Fruit fly (Drosophila melanogaster) whole organism, prepupa: Measurements from ENCODE around the gene dachs.

Experiments
- CG10631 ChIP-seq: fragments of 200-800 bp; sonication (Bioruptor generic); optimal IDR thresholded peaks from 2 replicates; lab custom pipeline; 2016; ENCODE audit warnings: missing biosample characterization, missing genetic modification characterization
- CG10669 ChIP-seq: fragments of 200-800 bp; sonication (Bioruptor generic); optimal IDR thresholded peaks from 3 replicates; lab custom pipeline; 2018; ENCODE audit warnings: missing biosample characterization, mild to moderate bottlenecking, missing genetic modification characterization, moderate library complexity
- CG11294 ChIP-seq: fragments of 200-800 bp; sonication (Bioruptor generic); IDR thresholded peaks from 2 replicates; pipeline ENCODE4 v1.3.6; 2022; ENCODE audit warnings: missing biosample characterization, missing genetic modification characterization
- CG15336 ChIP-seq: fragments of 200-800 bp; sonication (Bioruptor generic); IDR thresholded peaks from 2 replicates; pipeline ENCODE4 v1.3.6; 2022; ENCODE audit warnings: missing biosample characterization, missing genetic modification characterization
- CG1621 ChIP-seq: fragments of 200-800 bp; sonication (Bioruptor generic); optimal IDR thresholded peaks from 3 replicates; lab custom pipeline; 2018; ENCODE audit warnings: missing biosample characterization, mild to moderate bottlenecking, missing genetic modification characterization
- CG16779 ChIP-seq: fragments of 200-800 bp; sonication (Bioruptor generic); optimal IDR thresholded peaks from 3 replicates; lab custom pipeline; 2017; ENCODE audit warnings: missing biosample characterization, mild to moderate bottlenecking, missing genetic modification characterization
- CG3032 ChIP-seq: fragments of 200-800 bp; optimal IDR thresholded peaks from 2 replicates; lab custom pipeline; 2019; ENCODE audit warnings: missing biosample characterization, mild to moderate bottlenecking, missing genetic modification characterization, moderate library complexity
- CG31627 ChIP-seq: fragments of 200-800 bp; sonication (Bioruptor generic); optimal IDR thresholded peaks from 3 replicates; lab custom pipeline; 2016; ENCODE audit warnings: missing biosample characterization, missing genetic modification characterization
- CG32006 ChIP-seq: fragments of 200-800 bp; sonication (Bioruptor generic); optimal IDR thresholded peaks from 3 replicates; lab custom pipeline; 2017; ENCODE audit warnings: missing biosample characterization, mild to moderate bottlenecking, missing genetic modification characterization
- CG34406 ChIP-seq: fragments of 200-800 bp; sonication (Bioruptor generic); optimal IDR thresholded peaks from 3 replicates; lab custom pipeline; 2016; ENCODE audit warnings: missing biosample characterization, missing genetic modification characterization
- CG3919 ChIP-seq: fragments of 200-800 bp; sonication (Bioruptor generic); optimal IDR thresholded peaks from 3 replicates; lab custom pipeline; 2016; ENCODE audit warnings: missing biosample characterization, missing genetic modification characterization
- CG4318 ChIP-seq: fragments of 200-800 bp; sonication (Bioruptor generic); optimal IDR thresholded peaks from 3 replicates; lab custom pipeline; 2017; ENCODE audit warnings: missing biosample characterization, mild to moderate bottlenecking, missing genetic modification characterization
- CG6163 ChIP-seq: fragments of 200-800 bp; sonication (Bioruptor generic); IDR thresholded peaks from 3 replicates; pipeline ENCODE4 v1.3.6; 2022; ENCODE audit warnings: missing biosample characterization, missing genetic modification characterization
- CG6276 ChIP-seq: fragments of 200-800 bp; sonication (Bioruptor generic); optimal IDR thresholded peaks from 2 replicates; lab custom pipeline; 2017; ENCODE audit warnings: missing biosample characterization, mild to moderate bottlenecking, missing genetic modification characterization
- CG6808 ChIP-seq: fragments of 200-800 bp; sonication (Bioruptor generic); optimal IDR thresholded peaks from 3 replicates; lab custom pipeline; 2017; ENCODE audit warnings: missing biosample characterization, missing genetic modification characterization, mild to moderate bottlenecking, moderate library complexity, missing genetic modification reagents
- CG7368 ChIP-seq: fragments of 200-800 bp; sonication (Bioruptor generic); optimal IDR thresholded peaks from 3 replicates; lab custom pipeline; 2016; ENCODE audit warnings: missing biosample characterization, missing genetic modification characterization
- CG8632 ChIP-seq: fragments of 200-800 bp; sonication (Bioruptor generic); optimal IDR thresholded peaks from 3 replicates; lab custom pipeline; 2016; ENCODE audit warnings: missing biosample characterization, missing genetic modification characterization
- Eip75B ChIP-seq: fragments of 200-800 bp; sonication (Bioruptor generic); optimal IDR thresholded peaks from 3 replicates; lab custom pipeline; 2016; ENCODE audit warnings: missing biosample characterization, missing genetic modification characterization
- Eip78C ChIP-seq: fragments of 200-800 bp; sonication (Bioruptor generic); peaks from one replicate; lab custom pipeline; 2016; ENCODE audit warnings: missing biosample characterization, missing genetic modification characterization
- Eip93F ChIP-seq: fragments of 200-800 bp; sonication (Bioruptor generic); optimal IDR thresholded peaks from 2 replicates; lab custom pipeline; 2016; ENCODE audit warnings: missing biosample characterization, mild to moderate bottlenecking, missing genetic modification characterization
- Ets21C ChIP-seq: fragments of 200-800 bp; sonication (Bioruptor generic); optimal IDR thresholded peaks from 3 replicates; lab custom pipeline; 2016; ENCODE audit warnings: missing biosample characterization, missing genetic modification characterization
- Ets96B ChIP-seq: fragments of 200-800 bp; optimal IDR thresholded peaks from 2 replicates; lab custom pipeline; 2019; ENCODE audit warnings: missing biosample characterization, mild to moderate bottlenecking, missing genetic modification characterization, moderate library complexity
- Hr39 ChIP-seq: fragments of 200-800 bp; sonication (Bioruptor generic); optimal IDR thresholded peaks from 2 replicates; lab custom pipeline; 2016; ENCODE audit warnings: missing biosample characterization, missing genetic modification characterization
- Hr4 ChIP-seq: fragments of 200-800 bp; sonication (Bioruptor generic); optimal IDR thresholded peaks from 3 replicates; lab custom pipeline; 2016; ENCODE audit warnings: missing biosample characterization, missing genetic modification characterization
- Lpt ChIP-seq: fragments of 200-800 bp; sonication (Bioruptor generic); optimal IDR thresholded peaks from 3 replicates; lab custom pipeline; 2016; ENCODE audit warnings: missing biosample characterization, missing genetic modification characterization
- Met ChIP-seq: fragments of 200-800 bp; sonication (Bioruptor generic); optimal IDR thresholded peaks from 3 replicates; lab custom pipeline; 2016; ENCODE audit warnings: missing biosample characterization, missing genetic modification characterization
- OdsH ChIP-seq: fragments of 200-800 bp; sonication (Bioruptor generic); optimal IDR thresholded peaks from 3 replicates; lab custom pipeline; 2016; ENCODE audit warnings: missing biosample characterization, missing genetic modification characterization
- Sox102F ChIP-seq: fragments of 200-800 bp; sonication (Bioruptor generic); optimal IDR thresholded peaks from 2 replicates; lab custom pipeline; 2016; ENCODE audit warnings: missing biosample characterization, mild to moderate bottlenecking, missing genetic modification characterization
- achi ChIP-seq: fragments of 200-800 bp; sonication (Bioruptor generic); optimal IDR thresholded peaks from 3 replicates; lab custom pipeline; 2016; ENCODE audit warnings: missing biosample characterization, missing genetic modification characterization
- acj6 ChIP-seq: fragments of 200-800 bp; sonication (Bioruptor generic); optimal IDR thresholded peaks from 3 replicates; lab custom pipeline; 2016; ENCODE audit warnings: missing biosample characterization, missing genetic modification characterization
- cyc ChIP-seq: fragments of 200-800 bp; sonication (Bioruptor generic); optimal IDR thresholded peaks from 3 replicates; lab custom pipeline; 2016; ENCODE audit warnings: missing biosample characterization, missing genetic modification characterization
- dac ChIP-seq: fragments of 200-800 bp; sonication (Bioruptor generic); optimal IDR thresholded peaks from 2 replicates; lab custom pipeline; 2017; ENCODE audit warnings: missing biosample characterization, mild to moderate bottlenecking, missing genetic modification characterization
- eg ChIP-seq: fragments of 200-800 bp; sonication (Bioruptor generic); IDR thresholded peaks from 3 replicates; pipeline ENCODE4 v1.3.6; 2022; ENCODE audit warnings: missing biosample characterization, missing genetic modification characterization
- esn ChIP-seq: fragments of 200-800 bp; sonication (Bioruptor generic); optimal IDR thresholded peaks from 2 replicates; lab custom pipeline; 2016; ENCODE audit warnings: missing biosample characterization, mild to moderate bottlenecking, missing genetic modification characterization, moderate library complexity
- fd59A ChIP-seq: fragments of 200-800 bp; sonication (Bioruptor generic); optimal IDR thresholded peaks from 2 replicates; lab custom pipeline; 2017; ENCODE audit warnings: missing biosample characterization, mild to moderate bottlenecking, missing genetic modification characterization, missing genetic modification reagents
- fd85E ChIP-seq: fragments of 200-800 bp; sonication (Bioruptor generic); optimal IDR thresholded peaks from 3 replicates; lab custom pipeline; 2016; ENCODE audit warnings: missing biosample characterization, missing genetic modification characterization
- fkh ChIP-seq: fragments of 200-800 bp; sonication (Bioruptor generic); optimal IDR thresholded peaks from 3 replicates; lab custom pipeline; 2017; ENCODE audit warnings: missing biosample characterization, mild to moderate bottlenecking, missing genetic modification characterization, moderate library complexity
- lz ChIP-seq: fragments of 200-800 bp; sonication (Bioruptor generic); optimal IDR thresholded peaks from 3 replicates; lab custom pipeline; 2016; ENCODE audit warnings: missing biosample characterization, missing genetic modification characterization
- net ChIP-seq: fragments of 200-800 bp; sonication (Bioruptor generic); optimal IDR thresholded peaks from 3 replicates; lab custom pipeline; 2016; ENCODE audit warnings: missing biosample characterization, missing genetic modification characterization
- pdm3 ChIP-seq: fragments of 200-800 bp; sonication (Bioruptor generic); optimal IDR thresholded peaks from 3 replicates; lab custom pipeline; 2016; ENCODE audit warnings: missing biosample characterization, missing genetic modification characterization
- spab ChIP-seq: fragments of 200-800 bp; sonication (Bioruptor generic); optimal IDR thresholded peaks from 2 replicates; lab custom pipeline; 2017; ENCODE audit warnings: missing biosample characterization, mild to moderate bottlenecking, missing genetic modification characterization, missing genetic modification reagents
- ss ChIP-seq, 2 experiments: fragments of 200-800 bp; sonication (Bioruptor generic); optimal IDR thresholded peaks; 2 replicates in 1 of 2; 3 replicates in 1 of 2; lab custom pipeline; 2017 to 2018; ENCODE audit warnings: mild to moderate bottlenecking in 2 of 2, missing biosample characterization in 2 of 2, missing genetic modification characterization in 2 of 2, moderate library complexity in 1 of 2
- svp ChIP-seq: fragments of 200-800 bp; sonication (Bioruptor generic); peaks from one replicate; lab custom pipeline; 2016; ENCODE audit warnings: missing biosample characterization, missing genetic modification characterization
- topi ChIP-seq: fragments of 200-800 bp; sonication (Bioruptor generic); optimal IDR thresholded peaks from 3 replicates; lab custom pipeline; 2016; ENCODE audit warnings: missing biosample characterization, missing genetic modification characterization
- vri ChIP-seq: fragments of 200-800 bp; sonication (Bioruptor generic); optimal IDR thresholded peaks from 3 replicates; lab custom pipeline; 2016; ENCODE audit warnings: missing biosample characterization, mild to moderate bottlenecking, missing genetic modification characterization

Gene dachs

DNA sequence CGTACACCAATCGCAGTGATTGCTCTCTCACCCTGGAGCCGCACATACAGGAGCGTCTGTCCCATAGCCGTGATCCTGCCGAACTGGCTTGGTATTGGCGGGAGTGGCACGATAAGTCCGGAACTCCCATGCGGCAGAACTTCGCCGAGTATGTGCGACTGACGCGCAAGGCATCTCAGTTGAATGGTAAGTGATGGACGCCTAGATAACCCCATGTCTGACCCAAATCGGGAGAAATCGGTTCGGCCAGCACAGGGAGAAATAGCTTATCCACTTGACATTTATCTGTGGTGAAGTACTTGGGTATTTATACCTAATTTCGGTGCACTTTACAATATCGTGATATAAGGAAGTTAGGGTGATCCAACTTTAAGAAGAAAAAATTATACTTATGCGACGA, 56.2 kb downstream of the dachs start:
- TF ChIP-seq Ets21C (GFP tag; lab: Kevin White, UChicago) (no peak), svp (GFP tag; lab: Kevin White, UChicago) (peak; percentile 94)

DNA sequence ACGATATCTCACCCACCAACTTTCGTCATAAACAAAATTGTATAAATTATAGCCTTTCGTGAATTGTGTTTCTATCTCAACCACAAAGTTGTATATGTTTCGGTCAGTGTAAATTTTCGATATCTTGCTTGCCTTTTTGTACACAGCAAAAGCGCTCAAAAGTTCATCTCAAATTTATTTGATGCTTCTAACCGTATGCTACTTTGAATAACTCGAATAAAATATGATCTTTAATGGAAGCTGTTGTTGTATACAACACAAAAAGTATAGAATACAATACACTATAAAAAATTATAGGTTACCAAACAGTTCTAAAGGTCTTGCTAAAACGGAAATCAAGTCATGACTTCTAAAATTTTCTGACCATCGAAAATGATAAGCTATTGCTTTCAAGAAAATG, 58.4 kb downstream of the dachs start:
- TF ChIP-seq topi (GFP tag; lab: Kevin White, UChicago) (no peak), dac (GFP tag; lab: Kevin White, UChicago) (no peak), CG7368 (GFP tag; lab: Kevin White, UChicago) (no peak), CG4318 (GFP tag; lab: Kevin White, UChicago) (no peak), spab (GFP tag; lab: Kevin White, UChicago) (no peak), Ets21C (GFP tag; lab: Kevin White, UChicago) (no peak), Hr4 (GFP tag; lab: Kevin White, UChicago) (no peak), Eip93F (no peak), CG8632 (GFP tag; lab: Kevin White, UChicago) (no peak)

DNA sequence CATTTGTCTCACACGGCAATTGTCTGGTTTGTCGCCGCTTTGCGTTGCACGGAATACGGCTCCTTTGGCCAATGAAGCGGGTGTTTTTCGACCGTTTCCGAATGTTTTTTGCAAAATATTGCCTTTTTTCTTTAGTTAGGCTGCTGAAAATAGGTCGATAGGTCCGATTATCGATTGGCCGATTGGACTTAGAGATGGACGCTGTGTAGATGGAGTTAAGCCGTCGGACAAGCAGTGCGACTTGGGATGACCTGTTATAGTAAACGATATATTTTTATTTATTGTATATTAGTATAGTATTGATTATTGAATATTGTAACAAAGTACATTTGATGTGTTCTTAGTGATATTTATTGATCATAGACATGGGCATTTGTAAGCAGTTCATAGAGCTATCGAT, 61.7 kb downstream of the dachs start, which contains the start of the genes lmgA and lmgB:
Gene lmgA, minus strand, starts transcription at position 301 of the 400 bp plus-strand sequence.
Gene lmgB, minus strand, starts transcription at position 301 of the 400 bp plus-strand sequence.
- TF ChIP-seq Lpt (GFP tag; lab: Kevin White, UChicago) (no peak), CG31627 (peak; percentile 20), achi (GFP tag; lab: Kevin White, UChicago) (peak; percentile 18), Eip93F (no peak), OdsH (peak; percentile 32), Ets96B (tag; lab: Kevin White, UChicago) (peak; percentile 5), Hr4 (GFP tag; lab: Kevin White, UChicago) (peak; percentile 37), Met (no peak), Hr39 (GFP tag; lab: Kevin White, UChicago) (peak; percentile 3), acj6 (GFP tag; lab: Kevin White, UChicago) (peak; percentile 39), esn (GFP tag; lab: Kevin White, UChicago) (peak; percentile 39), CG16779 (tag; lab: Kevin White, UChicago) (no peak), Eip75B (GFP tag; lab: Kevin White, UChicago) (peak; percentile 74), CG8632 (GFP tag; lab: Kevin White, UChicago) (no peak), net (GFP tag; lab: Kevin White, UChicago) (no peak), CG3032 (tag; lab: Kevin White, UChicago) (peak; percentile 36), CG10631 (peak; percentile 58), CG15336 (GFP tag; lab: Robert Waterston, UW) (0 out of 2 replicates have a peak, but pooled peaks have one; percentile 18), Eip78C (GFP tag; lab: Kevin White, UChicago) (peak; percentile 66), CG1621 (tag; lab: Kevin White, UChicago) (peak; percentile 20)

DNA sequence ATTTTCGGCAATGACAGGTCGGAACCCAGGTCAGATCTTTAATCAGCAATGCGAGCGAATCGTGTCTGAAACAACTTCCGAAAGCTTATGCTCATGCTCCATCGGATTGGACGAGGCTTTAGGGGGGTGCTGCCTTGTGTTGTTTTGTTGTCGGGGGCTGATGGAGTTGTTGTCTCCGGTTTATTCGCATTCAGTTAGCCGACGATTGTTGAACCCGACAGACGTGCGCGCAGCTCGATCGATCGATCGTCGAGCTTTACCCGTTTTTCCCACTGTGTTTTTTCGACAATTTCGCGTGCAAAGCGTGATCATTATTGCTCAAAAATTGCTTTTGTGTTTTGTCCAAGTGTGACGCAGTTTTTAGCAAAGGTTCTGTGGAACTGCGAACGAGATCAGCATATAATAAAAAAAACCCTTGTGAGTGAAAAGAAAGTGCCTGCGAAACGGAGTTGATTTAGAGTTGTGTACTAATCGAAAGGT, 62.4 kb downstream of the dachs start, which contains the start of gene CG17834:
Gene CG17834, plus strand, starts transcription at position 191 of the 480 bp plus-strand sequence.
- peak; percentile 6 for TF ChIP-seq CG6808
- TF ChIP-seq net (GFP tag; lab: Kevin White, UChicago), result peak; percentile 32
- no peak for TF ChIP-seq cyc
- no peak for TF ChIP-seq pdm3
- TF ChIP-seq Sox102F (GFP tag; lab: Kevin White, UChicago), result no peak
- TF ChIP-seq lz (GFP tag; lab: Kevin White, UChicago), result no peak
- no peak for TF ChIP-seq achi (GFP tag; lab: Kevin White, UChicago)
- no peak for TF ChIP-seq fd85E (GFP tag; lab: Kevin White, UChicago)
- no peak for TF ChIP-seq CG11294 (GFP tag; lab: Robert Waterston, UW)
- no peak for TF ChIP-seq CG8632 (GFP tag; lab: Kevin White, UChicago)
- TF ChIP-seq vri (GFP tag; lab: Kevin White, UChicago), result peak; percentile 16
- TF ChIP-seq CG3919 (GFP tag; lab: Kevin White, UChicago), result no peak
- peak; percentile 70 for TF ChIP-seq Eip78C (GFP tag; lab: Kevin White, UChicago)
- peak; percentile 13 to 41 for TF ChIP-seq ss (GFP tag; optimal IDR thresholded peaks at IDR 0.05; lab: Kevin White, UChicago)
- TF ChIP-seq CG34406 (GFP tag; lab: Kevin White, UChicago), result no peak
- peak; percentile 11 for TF ChIP-seq esn (GFP tag; lab: Kevin White, UChicago)
- no peak for TF ChIP-seq dac (GFP tag; lab: Kevin White, UChicago)
- no peak; the same call in 1 of the 3 replicates for TF ChIP-seq eg
- no peak for TF ChIP-seq CG32006 (GFP tag; lab: Kevin White, UChicago)
- TF ChIP-seq CG1621 (tag; lab: Kevin White, UChicago), result peak; percentile 25
- TF ChIP-seq CG10631, result no peak
- no peak for TF ChIP-seq acj6 (GFP tag; lab: Kevin White, UChicago)
- TF ChIP-seq fd59A (GFP tag; lab: Kevin White, UChicago), result no peak
- peak; percentile 68; the same call in 2 of the 3 replicates for TF ChIP-seq CG6163 (GFP tag; lab: Robert Waterston, UW)
- TF ChIP-seq fkh (GFP tag; lab: Kevin White, UChicago), result no peak
- TF ChIP-seq CG10669 (GFP tag; lab: Kevin White, UChicago), result no peak
- TF ChIP-seq CG6276 (GFP tag; lab: Kevin White, UChicago), result peak; percentile 3
- no peak for TF ChIP-seq Lpt (GFP tag; lab: Kevin White, UChicago)
